Worm (Caenorhabditis elegans): ENCODE results near the gene Y27F2A.8.

- TF ChIP-seq ama-1 (optimal IDR thresholded peaks at IDR 0.05): no peak
- no peak for TF ChIP-seq hmg-4 (GFP tag; optimal IDR thresholded peaks at IDR 0.05)
- no peak for TF ChIP-seq ceh-13 (GFP tag; optimal IDR thresholded peaks at IDR 0.05)
- TF ChIP-seq tbx-37 (GFP tag; conservative IDR thresholded peaks at IDR 0.05): no peak
- no peak for TF ChIP-seq F13C5.2 (tag; optimal IDR thresholded peaks at IDR 0.05)
- no peak for TF ChIP-seq pes-1 (GFP tag; IDR thresholded peaks at IDR 0.05)
- TF ChIP-seq hmbx-1 (tag; optimal IDR thresholded peaks at IDR 0.05): no peak
- no peak for TF ChIP-seq flt-1 (GFP tag; IDR thresholded peaks at IDR 0.05)
- no peak for TF ChIP-seq tbx-11 (GFP tag; IDR thresholded peaks at IDR 0.05)
- no peak for TF ChIP-seq B0310.2 (tag; optimal IDR thresholded peaks at IDR 0.05)
- TF ChIP-seq ets-7 (tag; optimal IDR thresholded peaks at IDR 0.05): no peak
These were observed 41.6 kb downstream of the Y27F2A.8 start, which contains the start of gene ZC239.16 for ce11 chrII:3225200-3225599.

Data from whole organism, early embryonic.